Fruit fly (Drosophila melanogaster) ovary, adult (tissue): ENCODE measurements around the gene CG11241.
"Not testable (repeated sequence)": the region's sequence is repeated elsewhere in the genome, so short reads cannot be mapped to it uniquely, and the experiment has no call there.

Experiments used
- CG17801 ChIP-seq: fragments of 200-800 bp; optimal IDR thresholded peaks from 2 replicates; lab custom pipeline; 2019; ENCODE audit warnings: missing biosample characterization, mild to moderate bottlenecking, missing genetic modification characterization, moderate library complexity; ENCODE audit not compliant: partially characterized antibody

CG11241 gene

dm6 chr3L:22721991-22722390 lies 16.2 kb downstream of the CG11241 start, which contains the start of gene CG14451:
CG14451 (minus strand) TSS chr3L:22722091.
- TF ChIP-seq CG17801 (GFP tag; lab: Kevin White, UChicago): no peak

dm6 chr3L:22720694-22721270 lies 17.4 kb downstream of the CG11241 start, which contains the start of gene mael:
mael (plus strand) TSS chr3L:22721203.
- not testable (repeated sequence) for TF ChIP-seq CG17801 (GFP tag; lab: Kevin White, UChicago)

- TF ChIP-seq CG17801 (GFP tag; lab: Kevin White, UChicago): peak; percentile 67
These were observed 21.0 kb downstream of the CG11241 start, which contains the start of the genes ArfGAP3 and CG32452 for dm6 chr3L:22717137-22717767. ArfGAP3 (minus strand) TSS chr3L:22717577. CG32452 (plus strand) TSS chr3L:22717728.

dm6 chr3L:22713605-22714004 lies 24.6 kb downstream of the CG11241 start:
- no peak for TF ChIP-seq CG17801 (GFP tag; lab: Kevin White, UChicago)

- no peak for TF ChIP-seq CG17801 (GFP tag; lab: Kevin White, UChicago)
These were observed 26.4 kb downstream of the CG11241 start, which contains the start of gene CG11370 for dm6 chr3L:22711855-22712254. CG11370 (plus strand) TSS chr3L:22712155.

- no peak for TF ChIP-seq CG17801 (GFP tag; lab: Kevin White, UChicago)
These were observed 39.1 kb downstream of the CG11241 start, which contains the start of gene CG45116 for dm6 chr3L:22699133-22699532. CG45116 (plus strand) TSS chr3L:22699433.

- TF ChIP-seq CG17801 (GFP tag; lab: Kevin White, UChicago): not testable (repeated sequence)
These were observed 41.3 kb downstream of the CG11241 start, which contains the start of gene CG32453 for dm6 chr3L:22696930-22697329. CG32453 (plus strand) TSS chr3L:22697230.

dm6 chr3L:22695653-22696052 lies 42.6 kb downstream of the CG11241 start, which contains the start of gene CG14452:
CG14452 (plus strand) TSS chr3L:22695953.
- TF ChIP-seq CG17801 (GFP tag; lab: Kevin White, UChicago): no peak

dm6 chr3L:22693712-22694111 lies 44.5 kb downstream of the CG11241 start, which contains the start of the genes CG12546 and CG14453:
CG12546 (minus strand) TSS chr3L:22693812.
CG14453 (plus strand) TSS chr3L:22694083.
- TF ChIP-seq CG17801 (GFP tag; lab: Kevin White, UChicago): no peak

- TF ChIP-seq CG17801 (GFP tag; lab: Kevin White, UChicago): not testable (repeated sequence)
These were observed 45.8 kb downstream of the CG11241 start, which contains the start of gene CG14454 for dm6 chr3L:22692428-22692827. CG14454 (minus strand) TSS chr3L:22692528.

dm6 chr3L:22686987-22687386 lies 51.2 kb downstream of the CG11241 start, which contains the start of the genes CG14455 and CG14456:
CG14455 (minus strand) TSS chr3L:22687087.
CG14456 (plus strand) TSS chr3L:22687222.
- no peak for TF ChIP-seq CG17801 (GFP tag; lab: Kevin White, UChicago)
